Worm (Caenorhabditis elegans): ENCODE measurements around the gene fipr-8.

fipr-8 gene

DNA sequence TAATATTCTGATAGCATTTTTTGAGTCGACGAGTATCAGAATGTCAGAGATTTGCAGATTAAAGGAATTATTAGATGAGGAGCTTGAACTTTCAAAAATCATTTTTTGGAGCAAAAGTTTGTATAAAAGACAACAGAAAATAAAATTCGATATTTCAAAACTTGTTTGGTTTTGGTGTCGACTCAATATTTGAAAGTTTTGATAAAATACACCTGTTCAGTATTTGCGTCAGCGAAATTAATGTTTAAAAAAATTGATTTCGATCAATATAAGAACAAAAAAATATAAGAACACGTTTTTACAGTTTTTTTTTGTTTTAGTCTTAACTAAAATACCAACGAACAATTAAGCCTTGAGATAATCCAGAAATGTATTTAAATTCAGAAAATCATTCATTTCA lies 19.2 kb downstream of the fipr-8 start, which contains the start of gene C12D8.13:
Gene C12D8.13, minus strand, starts transcription at position 101 of the 400 bp plus-strand sequence.
- TF ChIP-seq ceh-36 (tag; optimal IDR thresholded peaks at IDR 0.05) (no peak), tbx-37 (GFP tag; conservative IDR thresholded peaks at IDR 0.05) (no peak), scrt-1 (GFP tag; IDR thresholded peaks at IDR 0.05) (no peak), B0310.2 (tag; optimal IDR thresholded peaks at IDR 0.05) (no peak), aly-1 (tag; optimal IDR thresholded peaks at IDR 0.05) (no peak), F13C5.2 (tag; optimal IDR thresholded peaks at IDR 0.05) (no peak), tbx-11 (GFP tag; IDR thresholded peaks at IDR 0.05) (no peak), ceh-13 (GFP tag; optimal IDR thresholded peaks at IDR 0.05) (no peak), hmbx-1 (tag; optimal IDR thresholded peaks at IDR 0.05) (no peak), tra-4 (tag; optimal IDR thresholded peaks at IDR 0.05) (no peak), hnd-1 (tag; optimal IDR thresholded peaks at IDR 0.05) (no peak), ama-1 (optimal IDR thresholded peaks at IDR 0.05) (no peak)

DNA sequence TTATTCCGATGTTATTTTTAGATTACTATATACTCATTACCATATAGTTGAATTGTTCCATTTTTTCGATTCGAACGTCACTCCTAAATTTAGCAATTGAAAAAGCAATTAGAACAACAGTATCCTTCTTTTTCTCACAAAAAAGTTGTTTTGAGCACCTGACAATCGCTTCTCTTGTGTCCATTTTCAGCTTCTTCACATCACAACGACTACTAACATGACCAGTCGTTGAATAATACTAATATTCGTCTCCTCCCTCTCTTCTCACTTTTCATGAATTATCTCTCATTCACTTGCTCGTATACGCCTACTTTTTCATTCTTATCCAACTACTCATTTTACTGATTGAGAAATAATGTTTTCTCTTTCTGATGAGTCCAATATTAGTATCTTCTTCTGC lies 23.0 kb downstream of the fipr-8 start, which contains the start of gene ZK856.14:
Gene ZK856.14, plus strand, starts transcription at position 301 of the 400 bp plus-strand sequence.
- TF ChIP-seq flt-1 (GFP tag; IDR thresholded peaks at IDR 0.05) (no peak), ceh-36 (tag; optimal IDR thresholded peaks at IDR 0.05) (no peak), hmbx-1 (tag; optimal IDR thresholded peaks at IDR 0.05) (no peak), ets-7 (tag; optimal IDR thresholded peaks at IDR 0.05) (no peak)

DNA sequence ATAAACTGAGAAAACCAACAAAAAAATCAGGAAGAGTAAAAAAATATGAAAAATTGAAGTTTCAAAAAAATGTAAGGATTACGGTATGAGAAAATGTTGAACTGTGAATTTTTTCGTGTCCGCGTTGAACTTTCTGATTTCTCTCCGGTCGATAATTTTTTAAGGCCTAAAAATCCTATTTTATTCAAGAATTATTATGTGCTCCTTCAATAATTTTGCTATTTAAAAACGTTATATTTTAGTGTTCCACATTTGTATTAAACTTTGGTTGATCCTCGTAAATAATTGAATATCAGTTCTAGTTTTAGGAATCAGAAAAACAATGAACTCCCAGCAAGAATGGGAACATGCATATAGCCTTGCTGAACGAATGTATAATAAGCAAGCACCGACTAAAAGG lies 27.1 kb downstream of the fipr-8 start, which contains the start of gene hpo-40:
Gene hpo-40, plus strand, starts transcription at position 301 of the 400 bp plus-strand sequence.
- TF ChIP-seq ceh-13 (GFP tag; optimal IDR thresholded peaks at IDR 0.05) (no peak), pes-1 (GFP tag; IDR thresholded peaks at IDR 0.05) (no peak), ceh-36 (tag; optimal IDR thresholded peaks at IDR 0.05) (no peak), hmbx-1 (tag; optimal IDR thresholded peaks at IDR 0.05) (no peak), hmg-4 (GFP tag; optimal IDR thresholded peaks at IDR 0.05) (no peak), F13C5.2 (tag; optimal IDR thresholded peaks at IDR 0.05) (no peak), hnd-1 (tag; optimal IDR thresholded peaks at IDR 0.05) (no peak), tra-4 (tag; optimal IDR thresholded peaks at IDR 0.05) (no peak), scrt-1 (GFP tag; IDR thresholded peaks at IDR 0.05) (no peak), B0310.2 (tag; optimal IDR thresholded peaks at IDR 0.05) (no peak), tbx-37 (GFP tag; conservative IDR thresholded peaks at IDR 0.05) (no peak), aly-1 (tag; optimal IDR thresholded peaks at IDR 0.05) (no peak), ets-7 (tag; optimal IDR thresholded peaks at IDR 0.05) (no peak), tbx-11 (GFP tag; IDR thresholded peaks at IDR 0.05) (no peak), flt-1 (GFP tag; IDR thresholded peaks at IDR 0.05) (no peak), sea-1 (GFP tag; conservative IDR thresholded peaks at IDR 0.05) (no peak), ama-1 (optimal IDR thresholded peaks at IDR 0.05) (no peak)

- no peak for TF ChIP-seq ets-7 (tag; optimal IDR thresholded peaks at IDR 0.05)
- no peak for TF ChIP-seq pes-1 (GFP tag; IDR thresholded peaks at IDR 0.05)
- TF ChIP-seq tbx-37 (GFP tag; conservative IDR thresholded peaks at IDR 0.05), result no peak
- TF ChIP-seq F13C5.2 (tag; optimal IDR thresholded peaks at IDR 0.05), result no peak
- TF ChIP-seq ceh-13 (GFP tag; optimal IDR thresholded peaks at IDR 0.05), result no peak
- no peak for TF ChIP-seq hmg-4 (GFP tag; optimal IDR thresholded peaks at IDR 0.05)
Observed at ce11 chrV:10212027-10212426, 27.7 kb downstream of the fipr-8 start, which contains the start of gene zhit-3. zhit-3 (minus strand) TSS chrV:10212127.

- no peak for TF ChIP-seq ets-7 (tag; optimal IDR thresholded peaks at IDR 0.05)
- TF ChIP-seq F13C5.2 (tag; optimal IDR thresholded peaks at IDR 0.05), result no peak
- no peak for TF ChIP-seq scrt-1 (GFP tag; IDR thresholded peaks at IDR 0.05)
- TF ChIP-seq B0310.2 (tag; optimal IDR thresholded peaks at IDR 0.05), result no peak
- no peak for TF ChIP-seq pes-1 (GFP tag; IDR thresholded peaks at IDR 0.05)
- no peak for TF ChIP-seq ceh-36 (tag; optimal IDR thresholded peaks at IDR 0.05)
- no peak for TF ChIP-seq hnd-1 (tag; optimal IDR thresholded peaks at IDR 0.05)
- TF ChIP-seq tra-4 (tag; optimal IDR thresholded peaks at IDR 0.05), result no peak
- TF ChIP-seq aly-1 (tag; optimal IDR thresholded peaks at IDR 0.05), result no peak
- TF ChIP-seq tbx-11 (GFP tag; IDR thresholded peaks at IDR 0.05), result no peak
- TF ChIP-seq hmbx-1 (tag; optimal IDR thresholded peaks at IDR 0.05), result no peak
- TF ChIP-seq ama-1 (optimal IDR thresholded peaks at IDR 0.05), result no peak
- TF ChIP-seq ceh-13 (GFP tag; optimal IDR thresholded peaks at IDR 0.05), result no peak
- no peak for TF ChIP-seq sea-1 (GFP tag; conservative IDR thresholded peaks at IDR 0.05)
- TF ChIP-seq flt-1 (GFP tag; IDR thresholded peaks at IDR 0.05), result no peak
- TF ChIP-seq tbx-37 (GFP tag; conservative IDR thresholded peaks at IDR 0.05), result no peak
- no peak for TF ChIP-seq hmg-4 (GFP tag; optimal IDR thresholded peaks at IDR 0.05)
Observed at ce11 chrV:10210244-10210643, 29.5 kb downstream of the fipr-8 start, which contains the start of gene tftc-3. tftc-3 (minus strand) TSS chrV:10210344.

DNA sequence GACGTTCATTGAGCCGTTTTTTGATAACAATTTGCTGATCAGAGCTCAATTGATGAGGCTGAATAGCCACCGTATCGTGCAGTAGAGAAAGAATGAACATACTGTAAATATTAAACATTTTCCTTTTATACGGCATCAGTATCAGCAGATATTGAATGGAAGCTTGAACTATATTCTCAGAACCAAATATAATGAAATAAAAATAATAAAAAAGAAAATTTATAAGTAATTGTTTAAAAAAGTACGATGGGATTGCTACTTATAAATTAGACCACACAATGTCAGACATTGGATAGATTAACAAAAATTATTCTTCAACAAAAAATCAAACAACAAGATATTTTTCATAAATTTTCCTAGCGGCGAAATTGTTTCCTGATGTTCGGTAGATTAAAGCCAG lies 33.3 kb downstream of the fipr-8 start, which contains the start of gene rpc-25:
Gene rpc-25, minus strand, starts transcription at position 101 of the 400 bp plus-strand sequence.
- TF ChIP-seq pes-1 (GFP tag; IDR thresholded peaks at IDR 0.05), result no peak
- no peak for TF ChIP-seq ceh-13 (GFP tag; optimal IDR thresholded peaks at IDR 0.05)
- TF ChIP-seq B0310.2 (tag; optimal IDR thresholded peaks at IDR 0.05), result no peak
- no peak for TF ChIP-seq ama-1 (optimal IDR thresholded peaks at IDR 0.05)
- TF ChIP-seq tra-4 (tag; optimal IDR thresholded peaks at IDR 0.05), result no peak
- no peak for TF ChIP-seq F13C5.2 (tag; optimal IDR thresholded peaks at IDR 0.05)
- no peak for TF ChIP-seq ets-7 (tag; optimal IDR thresholded peaks at IDR 0.05)
- no peak for TF ChIP-seq sea-1 (GFP tag; conservative IDR thresholded peaks at IDR 0.05)
- no peak for TF ChIP-seq scrt-1 (GFP tag; IDR thresholded peaks at IDR 0.05)
- no peak for TF ChIP-seq ceh-36 (tag; optimal IDR thresholded peaks at IDR 0.05)
- TF ChIP-seq hmg-4 (GFP tag; optimal IDR thresholded peaks at IDR 0.05), result no peak
- TF ChIP-seq hnd-1 (tag; optimal IDR thresholded peaks at IDR 0.05), result no peak
- TF ChIP-seq hmbx-1 (tag; optimal IDR thresholded peaks at IDR 0.05), result no peak
- no peak for TF ChIP-seq flt-1 (GFP tag; IDR thresholded peaks at IDR 0.05)
- TF ChIP-seq tbx-37 (GFP tag; conservative IDR thresholded peaks at IDR 0.05), result no peak

DNA sequence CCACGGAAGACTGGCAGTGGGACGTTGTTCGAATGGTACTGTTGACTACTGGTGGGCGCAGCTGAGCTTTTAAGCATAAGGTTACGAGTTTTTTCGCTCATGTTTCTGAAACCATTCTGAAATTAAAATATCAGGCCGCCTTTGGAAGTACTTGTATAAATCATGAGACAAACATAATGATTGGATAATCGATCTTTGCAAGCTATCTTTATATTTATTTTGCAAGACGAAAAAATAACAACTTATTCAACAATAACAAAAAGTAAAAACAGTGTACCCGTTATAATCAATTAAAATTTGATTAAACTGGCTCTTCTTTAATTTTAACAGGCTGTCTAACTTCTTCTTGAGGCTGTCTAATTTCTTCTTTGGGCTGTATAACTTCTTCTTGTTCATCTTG lies 34.3 kb downstream of the fipr-8 start, which contains the start of gene ZK856.16:
Gene ZK856.16, minus strand, starts transcription at position 101 of the 400 bp plus-strand sequence.
- no peak for TF ChIP-seq ceh-13 (GFP tag; optimal IDR thresholded peaks at IDR 0.05)
- TF ChIP-seq hmbx-1 (tag; optimal IDR thresholded peaks at IDR 0.05), result no peak
- no peak for TF ChIP-seq hnd-1 (tag; optimal IDR thresholded peaks at IDR 0.05)
- TF ChIP-seq flt-1 (GFP tag; IDR thresholded peaks at IDR 0.05), result no peak
- TF ChIP-seq B0310.2 (tag; optimal IDR thresholded peaks at IDR 0.05), result no peak
- no peak for TF ChIP-seq hmg-4 (GFP tag; optimal IDR thresholded peaks at IDR 0.05)
- TF ChIP-seq ama-1 (optimal IDR thresholded peaks at IDR 0.05), result no peak
- no peak for TF ChIP-seq sea-1 (GFP tag; conservative IDR thresholded peaks at IDR 0.05)
- TF ChIP-seq scrt-1 (GFP tag; IDR thresholded peaks at IDR 0.05), result no peak
- no peak for TF ChIP-seq pes-1 (GFP tag; IDR thresholded peaks at IDR 0.05)
- no peak for TF ChIP-seq ceh-36 (tag; optimal IDR thresholded peaks at IDR 0.05)
- TF ChIP-seq aly-1 (tag; optimal IDR thresholded peaks at IDR 0.05), result no peak
